Worm (Caenorhabditis elegans): ENCODE data around the gene F35H8.12.

Gene F35H8.12

ce11 chrII:9594924-9595323 lies 43.3 kb downstream of the F35H8.12 start, which contains the start of gene E02H1.5:
Gene E02H1.5 (plus strand): TSS chrII:9595224.
- no peak for TF ChIP-seq unc-62 (GFP tag; optimal IDR thresholded peaks at IDR 0.05)

- no peak for TF ChIP-seq unc-62 (GFP tag; optimal IDR thresholded peaks at IDR 0.05)
Observed at ce11 chrII:9596401-9596800, 44.8 kb downstream of the F35H8.12 start, which contains the start of gene E02H1.6. Gene E02H1.6 (plus strand): TSS chrII:9596701.

ce11 chrII:9597516-9598047 lies 45.9 kb downstream of the F35H8.12 start, which contains the start of gene mrpl-53:
Gene mrpl-53 (plus strand): TSS chrII:9597622.
- no peak for TF ChIP-seq unc-62 (GFP tag; optimal IDR thresholded peaks at IDR 0.05)

- no peak for TF ChIP-seq unc-62 (GFP tag; optimal IDR thresholded peaks at IDR 0.05)
Observed at ce11 chrII:9600022-9600722, 48.5 kb downstream of the F35H8.12 start.

- no peak for TF ChIP-seq unc-62 (GFP tag; optimal IDR thresholded peaks at IDR 0.05)
Observed at ce11 chrII:9601069-9601468, 49.4 kb downstream of the F35H8.12 start.

- TF ChIP-seq unc-62 (GFP tag; optimal IDR thresholded peaks at IDR 0.05): no peak
Observed at ce11 chrII:9601679-9602078, 50.0 kb downstream of the F35H8.12 start.

Measured in whole organism, dauer.